Fruit fly (Drosophila melanogaster) whole organism, embryonic: ENCODE results near the gene CG13024.

Source experiments
- BtbVII ChIP-seq: fragments of 200-800 bp; sonication (Bioruptor generic); optimal IDR thresholded peaks from 3 replicates; lab custom pipeline; 2017; ENCODE audit warnings: missing biosample characterization, mild to moderate bottlenecking, missing genetic modification characterization
- CG11093 ChIP-seq: fragments of 200-800 bp; sonication (Bioruptor generic); IDR thresholded peaks from 3 replicates; pipeline ENCODE4 v1.3.6; 2022; ENCODE audit warnings: missing biosample characterization, missing genetic modification characterization
- CG1233 ChIP-seq: fragments of 200-800 bp; sonication (Bioruptor generic); optimal IDR thresholded peaks from 4 replicates; lab custom pipeline; 2018; ENCODE audit warnings: missing biosample characterization, mild to moderate bottlenecking, missing genetic modification characterization
- CG14014 ChIP-seq: fragments of 200-800 bp; sonication (Bioruptor generic); IDR thresholded peaks from 2 replicates; pipeline ENCODE4 v1.3.6; 2022; ENCODE audit warnings: missing biosample characterization, missing genetic modification characterization
- CG15514 ChIP-seq: fragments of 200-800 bp; sonication (Bioruptor generic); optimal IDR thresholded peaks from 3 replicates; lab custom pipeline; 2017; ENCODE audit warnings: missing biosample characterization, missing genetic modification characterization, mild to moderate bottlenecking, moderate library complexity, missing genetic modification reagents
- CG1602 ChIP-seq: fragments of 200-800 bp; sonication (Bioruptor generic); optimal IDR thresholded peaks from 3 replicates; lab custom pipeline; 2016; ENCODE audit warnings: missing biosample characterization, missing genetic modification characterization
- CG17328 ChIP-seq: fragments of 200-800 bp; sonication (Bioruptor generic); IDR thresholded peaks from 2 replicates; pipeline ENCODE4 v1.3.6; 2022; ENCODE audit warnings: missing biosample characterization, missing genetic modification characterization
- CG17612 ChIP-seq: fragments of 200-800 bp; sonication (Bioruptor generic); IDR thresholded peaks from 2 replicates; pipeline ENCODE4 v1.3.6; 2022; ENCODE audit warnings: missing biosample characterization, missing genetic modification characterization
- CG17802 ChIP-seq: fragments of 200-800 bp; sonication (Bioruptor generic); optimal IDR thresholded peaks from 2 replicates; lab custom pipeline; 2018; ENCODE audit warnings: missing biosample characterization, mild to moderate bottlenecking, missing genetic modification characterization, moderate library complexity
- CG2116 ChIP-seq: fragments of 200-800 bp; sonication (Bioruptor generic); optimal IDR thresholded peaks from 3 replicates; lab custom pipeline; 2018; ENCODE audit warnings: missing biosample characterization, mild to moderate bottlenecking, missing genetic modification characterization
- CG2199 ChIP-seq: fragments of 200-800 bp; sonication (Bioruptor generic); IDR thresholded peaks from 3 replicates; pipeline ENCODE4 v1.3.6; 2022; ENCODE audit warnings: missing biosample characterization, missing genetic modification characterization
- CG2712 ChIP-seq: fragments of 200-800 bp; optimal IDR thresholded peaks from 3 replicates; lab custom pipeline; 2019; ENCODE audit warnings: missing biosample characterization, mild to moderate bottlenecking, missing genetic modification characterization, moderate library complexity
- CG3407 ChIP-seq: fragments of 200-800 bp; sonication (Bioruptor generic); optimal IDR thresholded peaks from 2 replicates; lab custom pipeline; 2018; ENCODE audit warnings: missing biosample characterization, mild to moderate bottlenecking, missing genetic modification characterization
- CG3847 ChIP-seq: fragments of 200-800 bp; sonication (Bioruptor generic); IDR thresholded peaks from 2 replicates; pipeline ENCODE4 v1.3.6; 2022; ENCODE audit warnings: missing biosample characterization, missing genetic modification characterization
- CG4424 ChIP-seq: fragments of 200-800 bp; sonication (Bioruptor generic); optimal IDR thresholded peaks from 3 replicates; lab custom pipeline; 2016; ENCODE audit warnings: missing biosample characterization, missing genetic modification characterization
- CG6765 ChIP-seq: fragments of 200-800 bp; sonication (Bioruptor generic); optimal IDR thresholded peaks from 3 replicates; lab custom pipeline; 2017; ENCODE audit warnings: missing biosample characterization, mild to moderate bottlenecking, missing genetic modification characterization
- CG6791 ChIP-seq: fragments of 200-800 bp; sonication (Bioruptor generic); IDR thresholded peaks from 3 replicates; pipeline ENCODE4 v1.3.6; 2022; ENCODE audit warnings: missing biosample characterization, missing genetic modification characterization; ENCODE audit not compliant: partially characterized antibody
- CG6813 ChIP-seq: fragments of 200-800 bp; sonication (Bioruptor generic); optimal IDR thresholded peaks from 2 replicates; lab custom pipeline; 2017; ENCODE audit warnings: missing biosample characterization, missing genetic modification characterization, mild to moderate bottlenecking, moderate library complexity, missing genetic modification reagents
- CG8281 ChIP-seq: fragments of 200-800 bp; sonication (Bioruptor generic); optimal IDR thresholded peaks from 2 replicates; lab custom pipeline; 2018; ENCODE audit warnings: missing biosample characterization, mild to moderate bottlenecking, missing genetic modification characterization, moderate library complexity
- D ChIP-seq, 2 experiments: fragments of 200-800 bp in 1 of 2; fragments of >200 bp in 1 of 2; sonication (Bioruptor generic) in 1 of 2; optimal IDR thresholded peaks; 2 replicates in 1 of 2; 3 replicates in 1 of 2; lab custom pipeline; 2017; ENCODE audit warnings: mild to moderate bottlenecking in 1 of 2, missing biosample characterization in 1 of 2, missing genetic modification characterization in 1 of 2, missing genetic modification reagents in 1 of 2
- Jarid2 ChIP-seq: fragments of 200-800 bp; sonication (Bioruptor generic); optimal IDR thresholded peaks from 3 replicates; lab custom pipeline; 2017; ENCODE audit warnings: mild to moderate bottlenecking, missing biosample characterization, missing genetic modification reagents, missing genetic modification characterization
- Lhr ChIP-seq: fragments of 200-800 bp; sonication (Bioruptor generic); optimal IDR thresholded peaks from 3 replicates; lab custom pipeline; 2017; ENCODE audit warnings: mild to moderate bottlenecking, missing biosample characterization, missing genetic modification reagents, missing genetic modification characterization
- Lpt ChIP-seq: fragments of >200 bp; optimal IDR thresholded peaks from 2 replicates; lab custom pipeline; 2018; ENCODE audit warnings: missing biosample characterization, missing genetic modification characterization
- MTF-1 ChIP-seq: fragments of 200-800 bp; sonication (Bioruptor generic); optimal IDR thresholded peaks from 2 replicates; lab custom pipeline; 2018; ENCODE audit warnings: missing biosample characterization, mild to moderate bottlenecking, missing genetic modification characterization, borderline replicate concordance
- Meics ChIP-seq: fragments of 200-800 bp; sonication (Bioruptor generic); optimal IDR thresholded peaks from 2 replicates; lab custom pipeline; 2017; ENCODE audit warnings: missing biosample characterization, mild to moderate bottlenecking, missing genetic modification characterization
- Ptx1 ChIP-seq: fragments of 200-800 bp; sonication (Bioruptor generic); IDR thresholded peaks from 2 replicates; pipeline ENCODE4 v1.3.6; 2022; ENCODE audit warnings: missing biosample characterization, missing genetic modification characterization
- Side ChIP-seq: fragments of 200-800 bp; sonication (Bioruptor generic); optimal IDR thresholded peaks from 2 replicates; lab custom pipeline; 2016; ENCODE audit warnings: missing biosample characterization, missing genetic modification characterization
- Sox100B ChIP-seq: fragments of 200-800 bp; sonication (Bioruptor generic); optimal IDR thresholded peaks from 3 replicates; lab custom pipeline; 2018; ENCODE audit warnings: missing biosample characterization, mild to moderate bottlenecking, missing genetic modification characterization
- Sry-β ChIP-seq: fragments of 200-800 bp; sonication (Bioruptor generic); optimal IDR thresholded peaks from 2 replicates; lab custom pipeline; 2018; ENCODE audit warnings: missing biosample characterization, mild to moderate bottlenecking, missing genetic modification characterization, moderate library complexity
- Stat92E ChIP-seq, 3 experiments: fragments of >200 bp in 2 of 3; fragments of 200-800 bp in 1 of 3; sonication (Bioruptor generic) in 1 of 3; optimal IDR thresholded peaks; 2 replicates each; lab custom pipeline; 2017 to 2019; ENCODE audit warnings: missing biosample characterization in 3 of 3, missing genetic modification characterization in 3 of 3, mild to moderate bottlenecking in 1 of 3, moderate library complexity in 1 of 3
- Xrp1 ChIP-seq: fragments of 200-800 bp; sonication (Bioruptor generic); IDR thresholded peaks from 2 replicates; pipeline ENCODE4 v1.3.6; 2022; ENCODE audit warnings: missing biosample characterization, missing genetic modification characterization
- caup ChIP-seq: fragments of 200-800 bp; sonication (Bioruptor generic); optimal IDR thresholded peaks from 3 replicates; lab custom pipeline; 2017; ENCODE audit warnings: missing biosample characterization, mild to moderate bottlenecking, missing genetic modification characterization, moderate library complexity; ENCODE audit not compliant: severe bottlenecking
- chinmo ChIP-seq: fragments of 200-800 bp; sonication (Bioruptor generic); IDR thresholded peaks from 4 replicates; pipeline ENCODE4 v1.3.6; 2022; ENCODE audit warnings: missing biosample characterization, missing genetic modification characterization; ENCODE audit not compliant: partially characterized antibody
- chm ChIP-seq: fragments of 200-800 bp; sonication (Bioruptor generic); IDR thresholded peaks from 2 replicates; pipeline ENCODE4 v1.3.6; 2022; ENCODE audit warnings: missing biosample characterization, missing genetic modification characterization
- chn ChIP-seq: fragments of 200-800 bp; sonication (Bioruptor generic); optimal IDR thresholded peaks from 2 replicates; lab custom pipeline; 2016; ENCODE audit warnings: missing biosample characterization, missing genetic modification characterization
- dysf ChIP-seq: fragments of 200-800 bp; sonication (Bioruptor generic); IDR thresholded peaks from 3 replicates; pipeline ENCODE4 v1.3.6; 2022; ENCODE audit warnings: missing biosample characterization, missing genetic modification characterization
- emc ChIP-seq: fragments of 200-800 bp; sonication (Bioruptor generic); optimal IDR thresholded peaks from 2 replicates; lab custom pipeline; 2016; ENCODE audit warnings: missing biosample characterization, missing genetic modification characterization
- exex ChIP-seq: fragments of 200-800 bp; sonication (Bioruptor generic); optimal IDR thresholded peaks from 4 replicates; lab custom pipeline; 2018; ENCODE audit warnings: missing biosample characterization, mild to moderate bottlenecking, missing genetic modification characterization, moderate library complexity
- gcm ChIP-seq: fragments of 200-800 bp; sonication (Bioruptor generic); optimal IDR thresholded peaks from 2 replicates; lab custom pipeline; 2019; ENCODE audit warnings: missing biosample characterization, mild to moderate bottlenecking, missing genetic modification characterization, moderate library complexity
- grn ChIP-seq: fragments of 200-800 bp; sonication (Bioruptor generic); optimal IDR thresholded peaks from 3 replicates; lab custom pipeline; 2017; ENCODE audit warnings: missing biosample characterization, missing genetic modification characterization
- knrl ChIP-seq: fragments of 200-800 bp; sonication (Bioruptor generic); IDR thresholded peaks from 3 replicates; pipeline ENCODE4 v1.3.6; 2022; ENCODE audit warnings: missing biosample characterization, missing genetic modification characterization; ENCODE audit not compliant: partially characterized antibody
- lab ChIP-seq: fragments of 200-800 bp; sonication (Bioruptor generic); optimal IDR thresholded peaks from 3 replicates; lab custom pipeline; 2017; ENCODE audit warnings: missing biosample characterization, missing genetic modification characterization, mild to moderate bottlenecking, moderate library complexity, missing genetic modification reagents
- mirr ChIP-seq: fragments of 200-800 bp; sonication (Bioruptor generic); optimal IDR thresholded peaks from 3 replicates; lab custom pipeline; 2018; ENCODE audit warnings: missing biosample characterization, mild to moderate bottlenecking, missing genetic modification characterization
- peb ChIP-seq: fragments of 200-800 bp; sonication (Bioruptor generic); IDR thresholded peaks from 2 replicates; pipeline ENCODE4 v1.3.6; 2022; ENCODE audit warnings: missing biosample characterization, missing genetic modification characterization
- shn ChIP-seq: fragments of 200-800 bp; sonication (Bioruptor generic); optimal IDR thresholded peaks from 3 replicates; lab custom pipeline; 2016; ENCODE audit warnings: missing biosample characterization, missing genetic modification characterization
- tin ChIP-seq: fragments of 200-800 bp; sonication (Bioruptor generic); optimal IDR thresholded peaks from 3 replicates; lab custom pipeline; 2016; ENCODE audit warnings: missing biosample characterization, missing genetic modification characterization
- vvl ChIP-seq: fragments of 200-800 bp; sonication (Bioruptor generic); IDR thresholded peaks from 2 replicates; pipeline ENCODE4 v1.3.6; 2022; ENCODE audit warnings: missing biosample characterization, missing genetic modification characterization
- wek ChIP-seq: fragments of 200-800 bp; sonication (Bioruptor generic); optimal IDR thresholded peaks from 3 replicates; lab custom pipeline; 2018; ENCODE audit warnings: missing biosample characterization, mild to moderate bottlenecking, missing genetic modification characterization, moderate library complexity

The CG13024 gene

dm6 chr3L:16769866-16770265 is 59.0 kb downstream of the CG13024 start (continued):
- peak; percentile 96 for TF ChIP-seq CG17802 (tag; lab: Kevin White, UChicago)
- TF ChIP-seq Lhr (GFP tag; lab: Kevin White, UChicago): peak; percentile 10
- TF ChIP-seq CG3847 (GFP tag; lab: Robert Waterston, UW): no peak
- TF ChIP-seq tin (GFP tag; lab: Kevin White, UChicago): peak; percentile 39
- TF ChIP-seq peb: no peak
- TF ChIP-seq Xrp1 (GFP tag; lab: Robert Waterston, UW): 0 out of 2 replicates have a peak, but pooled peaks have one; percentile 19
- peak; percentile 21; the same call in 1 of the 2 replicates for TF ChIP-seq Ptx1 (GFP tag; lab: Robert Waterston, UW)
- TF ChIP-seq wek (GFP tag; lab: Kevin White, UChicago): peak; percentile 61
- no peak for TF ChIP-seq Stat92E (GFP tag; optimal IDR thresholded peaks at IDR 0.05; lab: Kevin White, UChicago)
- peak; percentile 50 for TF ChIP-seq CG1233
- TF ChIP-seq CG14014 (GFP tag; lab: Robert Waterston, UW): 0 out of 2 replicates have a peak, but pooled peaks have one; percentile 25
- TF ChIP-seq CG4424 (GFP tag; lab: Kevin White, UChicago): peak; percentile 34
- TF ChIP-seq Side (GFP tag; lab: Kevin White, UChicago): peak; percentile 32
- peak; percentile 28; the same call in 1 of the 3 replicates for TF ChIP-seq CG11093 (GFP tag; lab: Robert Waterston, UW)
- peak; percentile 12 for TF ChIP-seq CG15514 (GFP tag; lab: Kevin White, UChicago)
- peak; percentile 64 for TF ChIP-seq mirr (GFP tag; lab: Kevin White, UChicago)
- TF ChIP-seq gcm (GFP tag; lab: Kevin White, UChicago): peak; percentile 32
- TF ChIP-seq CG17612 (GFP tag; lab: Robert Waterston, UW): no peak
- TF ChIP-seq CG6813: peak; percentile 52
- no peak for TF ChIP-seq CG3407 (GFP tag; lab: Kevin White, UChicago)
- no peak for TF ChIP-seq D (optimal IDR thresholded peaks at IDR 0.05; lab: Kevin White, UChicago)
- TF ChIP-seq D (GFP tag; optimal IDR thresholded peaks at IDR 0.05; lab: Kevin White, UChicago): peak; percentile 19
- 0 out of 3 replicates have a peak, but pooled peaks have one; percentile 37 for TF ChIP-seq knrl
- TF ChIP-seq vvl (GFP tag; lab: Robert Waterston, UW): peak; percentile 63; the same call in 1 of the 2 replicates
- peak; percentile 49; the same call in 1 of the 2 replicates for TF ChIP-seq chm (GFP tag; lab: Robert Waterston, UW)
- peak; percentile 94 for TF ChIP-seq CG2199 (GFP tag; lab: Robert Waterston, UW)
- peak; percentile 42 for TF ChIP-seq MTF-1
- TF ChIP-seq BtbVII: no peak
- peak; percentile 38 for TF ChIP-seq Lpt (GFP tag; lab: Kevin White, UChicago)
- TF ChIP-seq lab (GFP tag; lab: Kevin White, UChicago): peak; percentile 58
- TF ChIP-seq Sox100B (GFP tag; lab: Kevin White, UChicago): peak; percentile 26
- TF ChIP-seq dysf (GFP tag; lab: Robert Waterston, UW): 0 out of 3 replicates have a peak, but pooled peaks have one; percentile 34
- peak; percentile 45 for TF ChIP-seq CG17328
- peak; percentile 7 for TF ChIP-seq CG2712 (tag; lab: Kevin White, UChicago)
- TF ChIP-seq CG6765: peak; percentile 59
- TF ChIP-seq CG8281: peak; percentile 9
- peak; percentile 35 for TF ChIP-seq grn (GFP tag; lab: Kevin White, UChicago)
- TF ChIP-seq CG6791 (GFP tag; lab: Robert Waterston, UW): peak; percentile 42; the same call in 1 of the 3 replicates
- peak; percentile 35 for TF ChIP-seq Jarid2 (GFP tag; lab: Kevin White, UChicago)
- no peak for TF ChIP-seq emc (GFP tag; lab: Kevin White, UChicago)
- no peak for TF ChIP-seq Sry-β (GFP tag; lab: Kevin White, UChicago)
- no peak for TF ChIP-seq exex (tag; lab: Kevin White, UChicago)
- TF ChIP-seq CG1602 (GFP tag; lab: Kevin White, UChicago): no peak
- TF ChIP-seq chn (GFP tag; lab: Kevin White, UChicago): peak; percentile 31
- TF ChIP-seq chinmo (GFP tag; lab: Robert Waterston, UW): 0 out of 4 replicates have a peak, but pooled peaks have one; percentile 67
- TF ChIP-seq Meics (GFP tag; lab: Kevin White, UChicago): peak; percentile 32
- TF ChIP-seq caup (GFP tag; lab: Kevin White, UChicago): peak; percentile 13
- peak; percentile 39 for TF ChIP-seq shn (GFP tag; lab: Kevin White, UChicago)
- TF ChIP-seq CG2116 (GFP tag; lab: Kevin White, UChicago): peak; percentile 16
